Fruit fly (Drosophila melanogaster): ENCODE data around the gene CG13733.

The CG13733 gene

dm6 chr3L:17465804-17466203 lies 12.9 kb downstream of the CG13733 start, which contains the start of gene QIL1:
QIL1 (plus strand) TSS chr3L:17465945.
- TF ChIP-seq CrebA (GFP tag; optimal IDR thresholded peaks at IDR 0.05; ENCODE audit: borderline replicate concordance): no peak
- no peak for TF ChIP-seq Dif (GFP tag; optimal IDR thresholded peaks at IDR 0.05; ENCODE audit: partially characterized antibody)
- no peak for TF ChIP-seq br (GFP tag; optimal IDR thresholded peaks at IDR 0.05)
- TF ChIP-seq brk (GFP tag; optimal IDR thresholded peaks at IDR 0.05): no peak
- no peak for TF ChIP-seq Sp1 (GFP tag; optimal IDR thresholded peaks at IDR 0.05)
- no peak for TF ChIP-seq woc (GFP tag; optimal IDR thresholded peaks at IDR 0.05)
- no peak for TF ChIP-seq usp (GFP tag; optimal IDR thresholded peaks at IDR 0.05)
- TF ChIP-seq rgr (GFP tag; optimal IDR thresholded peaks at IDR 0.05): no peak
- no peak for TF ChIP-seq dsf (GFP tag; optimal IDR thresholded peaks at IDR 0.05; ENCODE audit: borderline replicate concordance)
- TF ChIP-seq Myc (optimal IDR thresholded peaks at IDR 0.05): no peak
- no peak for TF ChIP-seq Hnf4 (GFP tag; optimal IDR thresholded peaks at IDR 0.05)
- no peak for TF ChIP-seq lola (GFP tag; optimal IDR thresholded peaks at IDR 0.05)
- no peak for TF ChIP-seq Mio (GFP tag; optimal IDR thresholded peaks at IDR 0.05)
- no peak for TF ChIP-seq OdsH (GFP tag; optimal IDR thresholded peaks at IDR 0.05)
- TF ChIP-seq dl (GFP tag; optimal IDR thresholded peaks at IDR 0.05; ENCODE audit: insufficient read depth in 1 of 2, partially characterized antibody in 2 of 2): no peak

- TF ChIP-seq pan (optimal IDR thresholded peaks at IDR 0.05): no peak
- no peak for TF ChIP-seq Hr78 (GFP tag; optimal IDR thresholded peaks at IDR 0.05)
- TF ChIP-seq Dfd (GFP tag; optimal IDR thresholded peaks at IDR 0.05): no peak
- TF ChIP-seq CrebA (GFP tag; optimal IDR thresholded peaks at IDR 0.05; ENCODE audit: borderline replicate concordance): no peak
- TF ChIP-seq OdsH (GFP tag; optimal IDR thresholded peaks at IDR 0.05): no peak
Observed at dm6 chr3L:17462474-17462873, 16.3 kb downstream of the CG13733 start.

DNA sequence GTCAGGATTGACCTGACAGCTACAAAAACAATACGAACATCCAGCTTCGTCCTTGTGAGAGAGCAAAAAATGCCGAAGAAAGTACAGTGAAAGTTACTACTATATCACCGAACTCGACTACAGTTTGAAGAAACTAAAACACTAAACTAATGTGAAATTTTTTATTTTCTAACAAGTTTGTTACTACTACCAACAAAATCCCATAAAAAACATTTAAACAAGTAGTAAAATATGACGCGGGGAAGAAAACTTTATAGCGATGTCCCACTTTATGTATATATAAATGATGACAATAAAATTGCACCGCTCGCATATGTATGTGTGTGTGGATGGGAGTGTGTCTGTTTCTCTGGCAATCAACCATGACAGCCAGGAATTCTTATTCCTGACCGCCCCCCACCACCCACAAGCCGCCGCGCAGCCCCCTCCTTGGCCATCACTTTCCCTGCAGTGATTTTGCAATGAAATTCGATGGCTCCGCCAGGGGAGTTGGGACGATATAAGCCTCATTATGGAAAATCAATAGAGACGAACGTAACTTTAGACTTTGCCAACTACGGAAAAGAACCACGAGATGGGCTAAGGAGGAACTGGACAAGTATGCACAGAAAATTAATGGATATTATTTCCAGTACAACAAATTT lies 17.2 kb downstream of the CG13733 start:
- TF ChIP-seq psq (GFP tag; optimal IDR thresholded peaks at IDR 0.05) (no peak), Dfd (GFP tag; optimal IDR thresholded peaks at IDR 0.05) (no peak), pan (optimal IDR thresholded peaks at IDR 0.05) (no peak), Vsx2 (GFP tag; optimal IDR thresholded peaks at IDR 0.05; ENCODE audit: partially characterized antibody) (no peak), br (GFP tag; optimal IDR thresholded peaks at IDR 0.05) (no peak), rgr (GFP tag; optimal IDR thresholded peaks at IDR 0.05) (no peak), CG32264 (GFP tag; optimal IDR thresholded peaks at IDR 0.05) (no peak), h (GFP tag; optimal IDR thresholded peaks at IDR 0.05) (no peak), brk (GFP tag; optimal IDR thresholded peaks at IDR 0.05) (no peak), dmrt93B (GFP tag; optimal IDR thresholded peaks at IDR 0.05) (no peak), Hr78 (GFP tag; optimal IDR thresholded peaks at IDR 0.05) (no peak), Jra (GFP tag; optimal IDR thresholded peaks at IDR 0.05) (no peak), OdsH (GFP tag; optimal IDR thresholded peaks at IDR 0.05) (no peak), sage (GFP tag; optimal IDR thresholded peaks at IDR 0.05) (no peak), ey (GFP tag; optimal IDR thresholded peaks at IDR 0.05) (no peak), Sp1 (GFP tag; optimal IDR thresholded peaks at IDR 0.05) (no peak), tai (GFP tag; optimal IDR thresholded peaks at IDR 0.05) (no peak), foxo (GFP tag; optimal IDR thresholded peaks at IDR 0.05) (no peak), usp (GFP tag; optimal IDR thresholded peaks at IDR 0.05) (no peak)

DNA sequence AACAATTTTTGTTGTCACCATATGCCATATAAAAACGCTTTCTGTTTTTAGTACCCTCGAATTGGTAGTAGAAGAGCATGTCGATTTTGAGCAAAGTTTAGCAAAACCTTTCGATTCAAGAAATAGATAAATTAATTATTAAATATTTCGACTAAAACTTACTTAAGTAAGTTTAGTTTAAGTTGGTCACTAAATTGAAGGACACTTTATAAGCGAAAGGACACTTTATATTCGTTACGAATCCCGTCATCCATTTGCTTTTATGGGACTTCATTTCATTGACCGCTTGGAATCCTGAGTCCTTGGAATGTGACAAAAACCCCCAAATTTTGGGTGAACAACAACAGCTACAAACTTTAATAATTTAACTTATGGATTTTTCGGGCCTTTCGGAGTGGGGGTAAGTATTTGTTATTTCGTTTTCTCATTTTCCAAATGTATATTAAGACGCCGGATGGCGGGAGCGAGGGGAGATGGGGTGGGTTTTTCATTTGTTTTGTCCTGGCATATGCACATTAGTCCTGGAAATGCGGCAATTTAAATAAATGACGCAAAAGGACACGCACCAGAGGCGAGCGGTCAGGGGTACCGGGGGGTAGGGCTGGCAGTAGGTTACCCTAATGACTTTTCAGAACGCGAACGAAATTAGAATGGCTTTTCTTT lies 19.7 kb downstream of the CG13733 start:
- TF ChIP-seq Myc (optimal IDR thresholded peaks at IDR 0.05) (no peak), Rel (GFP tag; optimal IDR thresholded peaks at IDR 0.05) (no peak), Rel (tag; optimal IDR thresholded peaks at IDR 0.05) (no peak), GATAd (GFP tag; optimal IDR thresholded peaks at IDR 0.05) (no peak), usp (GFP tag; optimal IDR thresholded peaks at IDR 0.05) (no peak), Sp1 (GFP tag; optimal IDR thresholded peaks at IDR 0.05) (no peak)

DNA sequence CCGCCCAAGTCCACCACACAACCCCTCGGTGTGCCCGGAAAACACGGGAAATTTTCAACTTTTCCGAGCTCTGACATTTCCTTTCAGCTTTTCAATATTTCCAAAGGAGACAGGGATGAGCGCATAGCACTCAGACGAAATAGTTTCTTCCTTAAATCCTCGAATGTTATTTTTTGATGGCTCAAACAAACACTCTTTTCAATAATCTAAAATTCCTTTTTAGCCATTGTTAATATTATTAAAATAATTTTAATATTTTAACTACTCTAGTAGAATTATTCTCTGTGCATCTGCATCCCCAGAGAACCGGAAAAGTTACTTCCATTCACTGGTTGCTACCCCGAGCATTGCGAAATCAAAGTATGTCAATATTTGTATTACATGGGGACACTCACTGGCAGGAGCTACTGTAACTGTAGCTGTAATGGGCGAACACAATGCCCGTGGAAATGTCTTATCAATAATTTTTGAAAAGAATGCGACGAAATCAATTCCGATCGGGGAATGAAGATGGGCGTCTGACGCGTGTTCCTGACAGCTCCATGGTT lies 21.0 kb downstream of the CG13733 start:
- TF ChIP-seq OdsH (GFP tag; optimal IDR thresholded peaks at IDR 0.05) (no peak), Dif (GFP tag; optimal IDR thresholded peaks at IDR 0.05; ENCODE audit: partially characterized antibody) (no peak), N (GFP tag; optimal IDR thresholded peaks at IDR 0.05) (no peak), Hr83 (GFP tag; optimal IDR thresholded peaks at IDR 0.05; ENCODE audit: poor library complexity, severe bottlenecking) (no peak), Abd-B (GFP tag; optimal IDR thresholded peaks at IDR 0.05) (no peak), sage (GFP tag; optimal IDR thresholded peaks at IDR 0.05) (no peak), CG9705 (GFP tag; optimal IDR thresholded peaks at IDR 0.05) (no peak), psq (GFP tag; optimal IDR thresholded peaks at IDR 0.05) (no peak), ey (GFP tag; optimal IDR thresholded peaks at IDR 0.05) (no peak), CrebA (GFP tag; optimal IDR thresholded peaks at IDR 0.05; ENCODE audit: borderline replicate concordance) (no peak), Jra (GFP tag; optimal IDR thresholded peaks at IDR 0.05) (no peak), Hr78 (GFP tag; optimal IDR thresholded peaks at IDR 0.05) (no peak)
